Worm (Caenorhabditis elegans): ENCODE data around the gene ZK1320.9.

DNA sequence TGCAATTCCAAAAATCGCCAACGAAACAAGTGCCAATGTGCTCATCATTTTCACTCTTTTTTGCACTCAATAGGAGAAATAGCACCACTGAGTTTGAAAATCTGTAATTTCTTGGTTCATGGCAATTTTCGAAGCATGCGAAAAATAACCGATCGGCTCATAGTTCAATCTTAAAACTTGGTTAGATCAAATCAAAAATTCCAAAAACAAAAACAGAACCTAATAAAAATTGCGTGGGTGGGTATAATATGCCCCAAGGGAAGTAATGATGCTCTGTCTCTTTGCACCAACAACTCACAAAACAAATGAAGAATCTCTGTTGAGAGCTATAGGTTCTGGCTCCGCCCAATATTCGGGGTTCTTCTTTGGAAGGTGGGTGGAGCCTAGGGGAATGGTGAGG lies 5.3 kb upstream of the ZK1320.9 start, which contains the start of gene nlp-11:
- no peak for TF ChIP-seq him-1 (tag; optimal IDR thresholded peaks at IDR 0.05)
- no peak for TF ChIP-seq dao-5 (tag; optimal IDR thresholded peaks at IDR 0.05)
- no peak for TF ChIP-seq W03F9.2 (tag; optimal IDR thresholded peaks at IDR 0.05)
